Fruit fly (Drosophila melanogaster) whole organism, prepupa: ENCODE measurements around the gene nbs.
A peak's percentile ranks its signal among the peaks of the same experiment; 100 is the strongest.

Experiments used
- Blimp-1 ChIP-seq: fragments of 200-800 bp; sonication (Bioruptor generic); optimal IDR thresholded peaks from 3 replicates; lab custom pipeline; 2017; ENCODE audit warnings: missing biosample characterization, missing genetic modification characterization, mild to moderate bottlenecking, moderate library complexity, missing genetic modification reagents
- CG10631 ChIP-seq: fragments of 200-800 bp; sonication (Bioruptor generic); optimal IDR thresholded peaks from 2 replicates; lab custom pipeline; 2016; ENCODE audit warnings: missing biosample characterization, missing genetic modification characterization
- CG10669 ChIP-seq: fragments of 200-800 bp; sonication (Bioruptor generic); optimal IDR thresholded peaks from 3 replicates; lab custom pipeline; 2018; ENCODE audit warnings: missing biosample characterization, mild to moderate bottlenecking, missing genetic modification characterization, moderate library complexity
- CG11294 ChIP-seq: fragments of 200-800 bp; sonication (Bioruptor generic); IDR thresholded peaks from 2 replicates; pipeline ENCODE4 v1.3.6; 2022; ENCODE audit warnings: missing biosample characterization, missing genetic modification characterization
- CG11762 ChIP-seq: fragments of 200-800 bp; sonication (Bioruptor generic); optimal IDR thresholded peaks from 3 replicates; lab custom pipeline; 2016; ENCODE audit warnings: missing biosample characterization, missing genetic modification characterization; ENCODE audit not compliant: insufficient read depth
- CG11902 ChIP-seq: fragments of 200-800 bp; sonication (Bioruptor generic); optimal IDR thresholded peaks from 3 replicates; lab custom pipeline; 2016; ENCODE audit warnings: missing biosample characterization, missing genetic modification characterization
- CG15336 ChIP-seq: fragments of 200-800 bp; sonication (Bioruptor generic); IDR thresholded peaks from 2 replicates; pipeline ENCODE4 v1.3.6; 2022; ENCODE audit warnings: missing biosample characterization, missing genetic modification characterization
- CG1621 ChIP-seq: fragments of 200-800 bp; sonication (Bioruptor generic); optimal IDR thresholded peaks from 3 replicates; lab custom pipeline; 2018; ENCODE audit warnings: missing biosample characterization, mild to moderate bottlenecking, missing genetic modification characterization
- CG16779 ChIP-seq: fragments of 200-800 bp; sonication (Bioruptor generic); optimal IDR thresholded peaks from 3 replicates; lab custom pipeline; 2017; ENCODE audit warnings: missing biosample characterization, mild to moderate bottlenecking, missing genetic modification characterization
- CG3032 ChIP-seq: fragments of 200-800 bp; optimal IDR thresholded peaks from 2 replicates; lab custom pipeline; 2019; ENCODE audit warnings: missing biosample characterization, mild to moderate bottlenecking, missing genetic modification characterization, moderate library complexity
- CG31627 ChIP-seq: fragments of 200-800 bp; sonication (Bioruptor generic); optimal IDR thresholded peaks from 3 replicates; lab custom pipeline; 2016; ENCODE audit warnings: missing biosample characterization, missing genetic modification characterization
- CG32006 ChIP-seq: fragments of 200-800 bp; sonication (Bioruptor generic); optimal IDR thresholded peaks from 3 replicates; lab custom pipeline; 2017; ENCODE audit warnings: missing biosample characterization, mild to moderate bottlenecking, missing genetic modification characterization
- CG34406 ChIP-seq: fragments of 200-800 bp; sonication (Bioruptor generic); optimal IDR thresholded peaks from 3 replicates; lab custom pipeline; 2016; ENCODE audit warnings: missing biosample characterization, missing genetic modification characterization
- CG3919 ChIP-seq: fragments of 200-800 bp; sonication (Bioruptor generic); optimal IDR thresholded peaks from 3 replicates; lab custom pipeline; 2016; ENCODE audit warnings: missing biosample characterization, missing genetic modification characterization
- CG4318 ChIP-seq: fragments of 200-800 bp; sonication (Bioruptor generic); optimal IDR thresholded peaks from 3 replicates; lab custom pipeline; 2017; ENCODE audit warnings: missing biosample characterization, mild to moderate bottlenecking, missing genetic modification characterization
- CG6163 ChIP-seq: fragments of 200-800 bp; sonication (Bioruptor generic); IDR thresholded peaks from 3 replicates; pipeline ENCODE4 v1.3.6; 2022; ENCODE audit warnings: missing biosample characterization, missing genetic modification characterization
- CG6276 ChIP-seq: fragments of 200-800 bp; sonication (Bioruptor generic); optimal IDR thresholded peaks from 2 replicates; lab custom pipeline; 2017; ENCODE audit warnings: missing biosample characterization, mild to moderate bottlenecking, missing genetic modification characterization
- CG6792 ChIP-seq: fragments of 200-800 bp; sonication (Bioruptor generic); optimal IDR thresholded peaks from 3 replicates; lab custom pipeline; 2016; ENCODE audit warnings: missing biosample characterization, missing genetic modification characterization
- CG6808 ChIP-seq: fragments of 200-800 bp; sonication (Bioruptor generic); optimal IDR thresholded peaks from 3 replicates; lab custom pipeline; 2017; ENCODE audit warnings: missing biosample characterization, missing genetic modification characterization, mild to moderate bottlenecking, moderate library complexity, missing genetic modification reagents
- CG8119 ChIP-seq: fragments of 200-800 bp; sonication (Bioruptor generic); IDR thresholded peaks from 3 replicates; pipeline ENCODE4 v1.3.6; 2022; ENCODE audit warnings: missing biosample characterization, missing genetic modification characterization
- CG8632 ChIP-seq: fragments of 200-800 bp; sonication (Bioruptor generic); optimal IDR thresholded peaks from 3 replicates; lab custom pipeline; 2016; ENCODE audit warnings: missing biosample characterization, missing genetic modification characterization
- Eip75B ChIP-seq: fragments of 200-800 bp; sonication (Bioruptor generic); optimal IDR thresholded peaks from 3 replicates; lab custom pipeline; 2016; ENCODE audit warnings: missing biosample characterization, missing genetic modification characterization
- Eip78C ChIP-seq: fragments of 200-800 bp; sonication (Bioruptor generic); peaks from one replicate; lab custom pipeline; 2016; ENCODE audit warnings: missing biosample characterization, missing genetic modification characterization
- Eip93F ChIP-seq: fragments of 200-800 bp; sonication (Bioruptor generic); optimal IDR thresholded peaks from 2 replicates; lab custom pipeline; 2016; ENCODE audit warnings: missing biosample characterization, mild to moderate bottlenecking, missing genetic modification characterization
- Ets21C ChIP-seq: fragments of 200-800 bp; sonication (Bioruptor generic); optimal IDR thresholded peaks from 3 replicates; lab custom pipeline; 2016; ENCODE audit warnings: missing biosample characterization, missing genetic modification characterization
- Ets96B ChIP-seq: fragments of 200-800 bp; optimal IDR thresholded peaks from 2 replicates; lab custom pipeline; 2019; ENCODE audit warnings: missing biosample characterization, mild to moderate bottlenecking, missing genetic modification characterization, moderate library complexity
- Gug ChIP-seq: fragments of 200-800 bp; sonication (Bioruptor generic); IDR thresholded peaks from 2 replicates; pipeline ENCODE4 v1.3.6; 2022; ENCODE audit warnings: missing biosample characterization, missing genetic modification characterization
- Hr38 ChIP-seq: sonication (Bioruptor generic); optimal IDR thresholded peaks from 2 replicates; lab custom pipeline; 2016; ENCODE audit warnings: missing biosample characterization, missing genetic modification characterization
- Hr4 ChIP-seq: fragments of 200-800 bp; sonication (Bioruptor generic); optimal IDR thresholded peaks from 3 replicates; lab custom pipeline; 2016; ENCODE audit warnings: missing biosample characterization, missing genetic modification characterization
- Lpt ChIP-seq: fragments of 200-800 bp; sonication (Bioruptor generic); optimal IDR thresholded peaks from 3 replicates; lab custom pipeline; 2016; ENCODE audit warnings: missing biosample characterization, missing genetic modification characterization
- Sox102F ChIP-seq: fragments of 200-800 bp; sonication (Bioruptor generic); optimal IDR thresholded peaks from 2 replicates; lab custom pipeline; 2016; ENCODE audit warnings: missing biosample characterization, mild to moderate bottlenecking, missing genetic modification characterization
- Sox15 ChIP-seq: fragments of 200-800 bp; sonication (Bioruptor generic); optimal IDR thresholded peaks from 3 replicates; lab custom pipeline; 2016; ENCODE audit warnings: missing biosample characterization, missing genetic modification characterization
- achi ChIP-seq: fragments of 200-800 bp; sonication (Bioruptor generic); optimal IDR thresholded peaks from 3 replicates; lab custom pipeline; 2016; ENCODE audit warnings: missing biosample characterization, missing genetic modification characterization
- acj6 ChIP-seq: fragments of 200-800 bp; sonication (Bioruptor generic); optimal IDR thresholded peaks from 3 replicates; lab custom pipeline; 2016; ENCODE audit warnings: missing biosample characterization, missing genetic modification characterization
- cyc ChIP-seq: fragments of 200-800 bp; sonication (Bioruptor generic); optimal IDR thresholded peaks from 3 replicates; lab custom pipeline; 2016; ENCODE audit warnings: missing biosample characterization, missing genetic modification characterization
- dac ChIP-seq: fragments of 200-800 bp; sonication (Bioruptor generic); optimal IDR thresholded peaks from 2 replicates; lab custom pipeline; 2017; ENCODE audit warnings: missing biosample characterization, mild to moderate bottlenecking, missing genetic modification characterization
- eg ChIP-seq: fragments of 200-800 bp; sonication (Bioruptor generic); IDR thresholded peaks from 3 replicates; pipeline ENCODE4 v1.3.6; 2022; ENCODE audit warnings: missing biosample characterization, missing genetic modification characterization
- esn ChIP-seq: fragments of 200-800 bp; sonication (Bioruptor generic); optimal IDR thresholded peaks from 2 replicates; lab custom pipeline; 2016; ENCODE audit warnings: missing biosample characterization, mild to moderate bottlenecking, missing genetic modification characterization, moderate library complexity
- fd59A ChIP-seq: fragments of 200-800 bp; sonication (Bioruptor generic); optimal IDR thresholded peaks from 2 replicates; lab custom pipeline; 2017; ENCODE audit warnings: missing biosample characterization, mild to moderate bottlenecking, missing genetic modification characterization, missing genetic modification reagents
- lz ChIP-seq: fragments of 200-800 bp; sonication (Bioruptor generic); optimal IDR thresholded peaks from 3 replicates; lab custom pipeline; 2016; ENCODE audit warnings: missing biosample characterization, missing genetic modification characterization
- pdm3 ChIP-seq: fragments of 200-800 bp; sonication (Bioruptor generic); optimal IDR thresholded peaks from 3 replicates; lab custom pipeline; 2016; ENCODE audit warnings: missing biosample characterization, missing genetic modification characterization
- salr ChIP-seq, 2 experiments: fragments of 200-800 bp; sonication (Bioruptor generic); optimal IDR thresholded peaks; 3 replicates each; lab custom pipeline; 2016 to 2018; ENCODE audit warnings: missing biosample characterization in 2 of 2, missing genetic modification characterization in 2 of 2, mild to moderate bottlenecking in 1 of 2
- svp ChIP-seq: fragments of 200-800 bp; sonication (Bioruptor generic); peaks from one replicate; lab custom pipeline; 2016; ENCODE audit warnings: missing biosample characterization, missing genetic modification characterization
- topi ChIP-seq: fragments of 200-800 bp; sonication (Bioruptor generic); optimal IDR thresholded peaks from 3 replicates; lab custom pipeline; 2016; ENCODE audit warnings: missing biosample characterization, missing genetic modification characterization
- vri ChIP-seq: fragments of 200-800 bp; sonication (Bioruptor generic); optimal IDR thresholded peaks from 3 replicates; lab custom pipeline; 2016; ENCODE audit warnings: missing biosample characterization, mild to moderate bottlenecking, missing genetic modification characterization

nbs gene

DNA sequence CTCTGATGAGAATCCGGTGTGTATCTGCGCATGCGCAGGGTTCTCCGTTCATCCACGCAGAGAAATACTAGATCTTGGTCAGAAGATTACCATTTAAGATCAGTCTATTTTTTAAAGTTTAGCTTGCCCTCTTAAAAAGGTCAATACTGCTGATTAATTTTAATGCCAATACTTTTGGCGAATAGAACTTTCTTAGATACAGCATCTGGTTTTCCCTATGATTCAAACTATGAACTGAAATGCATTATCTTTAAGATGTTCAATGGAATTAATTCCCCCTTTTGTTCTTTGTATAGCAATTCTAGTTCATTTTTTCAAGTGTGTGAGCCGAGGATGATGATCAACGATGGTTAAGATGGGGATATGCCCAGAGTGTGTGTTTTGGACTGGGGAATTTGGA, 19.3 kb upstream of the nbs start (continued):
- peak; percentile 54 for TF ChIP-seq Eip75B (GFP tag; lab: Kevin White, UChicago)
- TF ChIP-seq salr (GFP tag; optimal IDR thresholded peaks at IDR 0.05; lab: Kevin White, UChicago), result peak in 1 of 2 experiments; percentile 69
- no peak for TF ChIP-seq Sox15 (GFP tag; lab: Kevin White, UChicago)
- TF ChIP-seq Hr4 (GFP tag; lab: Kevin White, UChicago), result no peak
- TF ChIP-seq Sox102F (GFP tag; lab: Kevin White, UChicago), result peak; percentile 55
- TF ChIP-seq CG10669 (GFP tag; lab: Kevin White, UChicago), result peak; percentile 79
- TF ChIP-seq fd59A, result peak; percentile 28
- no peak for TF ChIP-seq Gug
- TF ChIP-seq CG11294, result no peak
- peak; percentile 53 for TF ChIP-seq CG11762 (GFP tag; lab: Kevin White, UChicago)
- TF ChIP-seq topi (GFP tag; lab: Kevin White, UChicago), result peak; percentile 73
- no peak for TF ChIP-seq dac (GFP tag; lab: Kevin White, UChicago)
- peak; percentile 73 for TF ChIP-seq CG3919 (GFP tag; lab: Kevin White, UChicago)
- TF ChIP-seq vri (GFP tag; lab: Kevin White, UChicago), result peak; percentile 37
- TF ChIP-seq cyc (GFP tag; lab: Kevin White, UChicago), result peak; percentile 82
- no peak for TF ChIP-seq CG8632 (GFP tag; lab: Kevin White, UChicago)

DNA sequence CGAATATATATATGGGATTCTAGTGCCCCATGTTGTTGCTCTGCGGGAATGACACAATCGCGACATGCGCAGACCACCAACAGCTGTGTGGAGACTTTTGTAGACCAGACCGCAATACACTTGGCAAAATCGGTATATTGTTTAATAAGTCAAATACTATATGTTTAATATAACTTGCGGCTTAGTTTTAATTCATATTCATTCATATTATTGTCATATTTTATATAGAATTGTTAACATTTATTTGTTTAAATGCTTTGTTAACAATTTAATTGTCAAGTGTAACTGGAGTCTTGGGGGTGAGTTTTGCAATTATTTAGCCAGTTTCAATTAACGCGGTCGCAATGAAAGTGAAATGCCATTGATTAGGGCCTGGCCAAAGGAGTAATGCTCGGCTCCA, 16.6 kb upstream of the nbs start:
- TF ChIP-seq CG15336 (peak; percentile 52), achi (GFP tag; lab: Kevin White, UChicago) (peak; percentile 49), esn (peak; percentile 39), Hr4 (GFP tag; lab: Kevin White, UChicago) (peak; percentile 41), lz (GFP tag; lab: Kevin White, UChicago) (peak; percentile 18), topi (GFP tag; lab: Kevin White, UChicago) (peak; percentile 35), pdm3 (GFP tag; lab: Kevin White, UChicago) (peak; percentile 24), svp (GFP tag; lab: Kevin White, UChicago) (no peak), CG8119 (GFP tag; lab: Robert Waterston, UW) (0 out of 3 replicates have a peak, but pooled peaks have one; percentile 46), Eip75B (GFP tag; lab: Kevin White, UChicago) (peak; percentile 38), CG16779 (tag; lab: Kevin White, UChicago) (no peak), CG3032 (tag; lab: Kevin White, UChicago) (peak; percentile 50), CG1621 (tag; lab: Kevin White, UChicago) (no peak), Blimp-1 (GFP tag; lab: Kevin White, UChicago) (peak; percentile 47), CG11902 (GFP tag; lab: Kevin White, UChicago) (peak; percentile 18), CG6276 (peak; percentile 9), CG34406 (peak; percentile 33), CG10669 (GFP tag; lab: Kevin White, UChicago) (peak; percentile 40), Eip78C (peak; percentile 76), CG32006 (GFP tag; lab: Kevin White, UChicago) (peak; percentile 44), CG6808 (peak; percentile 20), Ets96B (peak; percentile 51), fd59A (no peak), CG6163 (peak; percentile 46; the same call in 1 of the 3 replicates), acj6 (GFP tag; lab: Kevin White, UChicago) (peak; percentile 24), CG6792 (peak; percentile 19), CG3919 (GFP tag; lab: Kevin White, UChicago) (peak; percentile 54), eg (GFP tag; lab: Robert Waterston, UW) (peak; percentile 68), CG10631 (GFP tag; lab: Kevin White, UChicago) (peak; percentile 34), Eip93F (GFP tag; lab: Kevin White, UChicago) (no peak), CG4318 (GFP tag; lab: Kevin White, UChicago) (peak; percentile 10), Ets21C (GFP tag; lab: Kevin White, UChicago) (no peak), Lpt (GFP tag; lab: Kevin White, UChicago) (peak; percentile 16), CG11762 (GFP tag; lab: Kevin White, UChicago) (no peak), Hr38 (no peak), CG31627 (GFP tag; lab: Kevin White, UChicago) (no peak), salr (GFP tag; optimal IDR thresholded peaks at IDR 0.05; lab: Kevin White, UChicago) (peak in 1 of 2 experiments; percentile 14)
